Fruit fly (Drosophila melanogaster) whole organism, pupa: ENCODE results near the gene Dis3.
A peak's percentile ranks its signal among the peaks of the same experiment; 100 is the strongest.

Source experiments
- CG10348 ChIP-seq: fragments of 200-800 bp; sonication (Bioruptor generic); IDR thresholded peaks from 2 replicates; pipeline ENCODE4 v1.3.6; 2022; ENCODE audit warnings: missing biosample characterization, missing genetic modification characterization
- CG12605 ChIP-seq: fragments of 200-800 bp; sonication (Bioruptor generic); IDR thresholded peaks from 2 replicates; pipeline ENCODE4 v1.3.6; 2022; ENCODE audit warnings: missing biosample characterization, missing genetic modification characterization
- CG14655 ChIP-seq: fragments of 200-800 bp; sonication (Bioruptor generic); optimal IDR thresholded peaks from 3 replicates; lab custom pipeline; 2017; ENCODE audit warnings: mild to moderate bottlenecking, missing biosample characterization, missing genetic modification reagents, missing genetic modification characterization
- CG15710 ChIP-seq: fragments of 200-800 bp; sonication (Bioruptor generic); optimal IDR thresholded peaks from 2 replicates; lab custom pipeline; 2018; ENCODE audit warnings: missing biosample characterization, mild to moderate bottlenecking, missing genetic modification characterization, moderate library complexity
- CG17806 ChIP-seq: fragments of 200-800 bp; sonication (Bioruptor generic); optimal IDR thresholded peaks from 2 replicates; lab custom pipeline; 2018; ENCODE audit warnings: missing biosample characterization, mild to moderate bottlenecking, missing genetic modification characterization, moderate library complexity
- CG32121 ChIP-seq: fragments of 200-800 bp; sonication (Bioruptor generic); IDR thresholded peaks from 2 replicates; pipeline ENCODE4 v1.3.6; 2022; ENCODE audit warnings: missing biosample characterization, missing genetic modification characterization
- CG34367 ChIP-seq: fragments of 200-800 bp; sonication (Bioruptor generic); optimal IDR thresholded peaks from 2 replicates; lab custom pipeline; 2018; ENCODE audit warnings: missing biosample characterization, mild to moderate bottlenecking, missing genetic modification characterization
- CG8159 ChIP-seq: fragments of 200-800 bp; sonication (Bioruptor generic); optimal IDR thresholded peaks from 3 replicates; lab custom pipeline; 2018; ENCODE audit warnings: missing biosample characterization, mild to moderate bottlenecking, missing genetic modification characterization, moderate library complexity
- CG8301 ChIP-seq: fragments of 200-800 bp; sonication (Bioruptor generic); optimal IDR thresholded peaks from 2 replicates; lab custom pipeline; 2018; ENCODE audit warnings: missing biosample characterization, mild to moderate bottlenecking, missing genetic modification characterization
- CG9948 ChIP-seq: fragments of 200-800 bp; sonication (Bioruptor generic); optimal IDR thresholded peaks from 2 replicates; lab custom pipeline; 2018; ENCODE audit warnings: missing biosample characterization, mild to moderate bottlenecking, missing genetic modification characterization, moderate library complexity
- EcR ChIP-seq: fragments of 200-800 bp; sonication (Bioruptor generic); optimal IDR thresholded peaks from 3 replicates; lab custom pipeline; 2019; ENCODE audit warnings: missing biosample characterization, missing genetic modification characterization, mild to moderate bottlenecking, moderate library complexity, missing genetic modification reagents
- Snoo ChIP-seq: fragments of 200-800 bp; sonication (Bioruptor generic); optimal IDR thresholded peaks from 3 replicates; lab custom pipeline; 2017; ENCODE audit warnings: missing biosample characterization, mild to moderate bottlenecking, missing genetic modification characterization, inconsistent platforms

DNA sequence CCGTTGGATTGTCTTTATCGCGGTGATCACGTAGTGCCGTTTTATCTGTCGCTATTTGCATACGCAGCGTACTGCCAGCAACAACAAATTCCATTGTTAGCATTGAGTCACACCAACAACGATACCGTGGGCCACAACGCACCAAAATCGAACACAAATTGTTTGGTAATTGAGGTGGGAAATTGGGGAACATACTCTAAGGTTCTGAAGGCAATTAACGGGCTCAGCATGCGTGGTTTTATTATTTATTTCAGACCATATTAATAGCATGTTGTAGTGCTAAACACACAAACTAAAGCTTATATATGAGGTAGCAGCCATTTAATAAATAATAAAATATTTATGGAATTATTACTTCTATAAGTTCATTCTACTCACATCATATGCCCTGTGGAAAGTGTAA is 34.7 kb upstream of the Dis3 start:
- TF ChIP-seq CG34367 (tag; lab: Kevin White, UChicago) = no peak
- no peak for TF ChIP-seq EcR (GFP tag; lab: Kevin White, UChicago)
- peak; percentile 8 for TF ChIP-seq CG17806 (tag; lab: Kevin White, UChicago)
- peak; percentile 49 for TF ChIP-seq CG14655 (GFP tag; lab: Kevin White, UChicago)
- peak; percentile 40 for TF ChIP-seq CG9948 (tag; lab: Kevin White, UChicago)
- TF ChIP-seq CG8301 = peak; percentile 12
- no peak for TF ChIP-seq CG12605 (GFP tag; lab: Robert Waterston, UW)
- TF ChIP-seq CG32121 (GFP tag; lab: Robert Waterston, UW) = no peak
- TF ChIP-seq CG8159 (tag; lab: Kevin White, UChicago) = peak; percentile 51
- peak; percentile 37 for TF ChIP-seq Snoo (tag; lab: Kevin White, UChicago)
- no peak for TF ChIP-seq CG10348 (GFP tag; lab: Robert Waterston, UW)
- TF ChIP-seq CG15710 = no peak
